Worm (Caenorhabditis elegans) whole organism, L4/young adult: ENCODE data around the gene F56D2.5.

Experiments
- W03F9.2 ChIP-seq: fragments of 150-350 bp; optimal IDR thresholded peaks from 2 replicates; lab custom pipeline; 2014; ENCODE audit warnings: missing biosample characterization, missing genetic modification characterization
- dao-5 ChIP-seq: sonication (generic microtip); optimal IDR thresholded peaks from 2 replicates; lab custom pipeline; 2016; ENCODE audit warnings: missing genotype, missing genetic modification characterization, moderate library complexity, missing compliant biosample characterization
- him-1 ChIP-seq: sonication (generic microtip); optimal IDR thresholded peaks from 2 replicates; lab custom pipeline; 2016; ENCODE audit warnings: missing genotype, missing genetic modification reagents, missing genetic modification characterization, missing compliant biosample characterization

DNA sequence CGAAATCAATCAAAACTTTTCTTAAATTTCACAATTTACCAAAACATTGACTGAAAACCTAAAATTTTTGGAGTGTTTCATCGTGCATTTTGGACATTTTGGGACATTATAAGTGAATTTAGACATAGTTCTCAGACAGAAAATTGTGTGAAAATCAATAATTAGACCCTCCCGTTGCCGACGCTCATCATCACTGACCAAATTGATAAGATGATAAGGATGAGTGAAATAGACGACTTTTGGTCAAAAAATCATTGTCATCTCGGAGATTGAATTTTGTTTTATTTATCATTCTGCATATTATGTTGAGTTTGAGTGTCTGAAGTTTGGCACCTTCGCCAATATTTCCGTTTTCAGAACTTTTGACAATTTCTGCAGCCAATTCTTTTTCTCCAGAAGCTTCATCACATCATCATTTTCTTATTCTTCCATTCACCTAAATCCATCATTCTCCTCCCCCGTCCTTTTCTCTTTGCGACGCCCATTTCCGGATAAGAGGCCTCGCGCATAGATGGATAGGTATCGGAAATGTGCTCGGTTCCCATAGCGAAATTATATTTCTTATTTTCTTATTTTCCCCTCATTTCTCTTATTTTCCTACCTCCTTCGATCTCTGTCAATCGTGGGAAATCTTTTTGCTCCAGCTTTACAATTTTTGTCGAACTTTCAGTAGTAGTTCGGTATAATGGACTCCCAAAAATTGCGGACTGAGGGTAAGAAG, 30.5 kb upstream of the F56D2.5 start, which contains the start of gene bas-1:
- TF ChIP-seq dao-5 (tag; lab: Kevin White, UChicago), result no peak
- TF ChIP-seq him-1 (tag; lab: Kevin White, UChicago), result no peak
- no peak for TF ChIP-seq W03F9.2 (tag; lab: Kevin White, UChicago)
